Fruit fly (Drosophila melanogaster) whole organism, wandering third instar larva: Measurements from ENCODE around the gene CG9328.

Source experiments
- Abd-B ChIP-seq: fragments of >200 bp; optimal IDR thresholded peaks from 2 replicates; lab custom pipeline; 2017; ENCODE audit warnings: missing biosample characterization, missing genetic modification characterization
- CG32264 ChIP-seq: fragments of 200-800 bp; sonication (Bioruptor generic); optimal IDR thresholded peaks from 2 replicates; lab custom pipeline; 2016; ENCODE audit warnings: missing biosample characterization, missing genetic modification characterization
- CG9705 ChIP-seq: fragments of 200-800 bp; sonication (Bioruptor generic); optimal IDR thresholded peaks from 2 replicates; lab custom pipeline; 2018; ENCODE audit warnings: missing biosample characterization, mild to moderate bottlenecking, missing genetic modification characterization
- CrebA ChIP-seq: fragments of 200-800 bp; sonication (Bioruptor generic); optimal IDR thresholded peaks from 2 replicates; lab custom pipeline; 2016; ENCODE audit warnings: missing biosample characterization, mild to moderate bottlenecking, missing genetic modification characterization, borderline replicate concordance
- Dfd ChIP-seq: fragments of >200 bp; optimal IDR thresholded peaks from 2 replicates; lab custom pipeline; 2017; ENCODE audit warnings: missing biosample characterization, missing genetic modification characterization
- Dif ChIP-seq: fragments of 200-275, 200-300 bp; sonication (Bioruptor generic); optimal IDR thresholded peaks from 2 replicates; lab custom pipeline; 2018; ENCODE audit warnings: missing biosample characterization, missing genetic modification characterization; ENCODE audit not compliant: partially characterized antibody
- GATAd ChIP-seq: sonication (Bioruptor generic); optimal IDR thresholded peaks from 2 replicates; lab custom pipeline; 2016; ENCODE audit warnings: missing biosample characterization, missing genetic modification characterization
- HLH106 ChIP-seq: fragments of 200-800 bp; optimal IDR thresholded peaks from 3 replicates; lab custom pipeline; 2019; ENCODE audit warnings: missing biosample characterization, mild to moderate bottlenecking, missing genetic modification characterization, moderate library complexity
- Hnf4 ChIP-seq: fragments of 200-800 bp; sonication (Bioruptor generic); optimal IDR thresholded peaks from 2 replicates; lab custom pipeline; 2016; ENCODE audit warnings: missing biosample characterization, mild to moderate bottlenecking, missing genetic modification characterization
- Hr78 ChIP-seq: fragments of >200 bp; optimal IDR thresholded peaks from 2 replicates; lab custom pipeline; 2017; ENCODE audit warnings: missing biosample characterization, missing genetic modification characterization
- Hr83 ChIP-seq: fragments of 200-300 bp; sonication (Bioruptor generic); optimal IDR thresholded peaks from 2 replicates; lab custom pipeline; 2016; ENCODE audit warnings: missing biosample characterization, mild to moderate bottlenecking, missing genetic modification characterization, moderate library complexity; ENCODE audit not compliant: poor library complexity, severe bottlenecking
- Jra ChIP-seq: sonication (Bioruptor generic); optimal IDR thresholded peaks from 2 replicates; lab custom pipeline; 2016; ENCODE audit warnings: missing biosample characterization, missing genetic modification characterization
- Mio ChIP-seq: sonication (Bioruptor generic); optimal IDR thresholded peaks from 2 replicates; lab custom pipeline; 2016; ENCODE audit warnings: missing biosample characterization, missing genetic modification characterization
- Myc ChIP-seq: fragments of >200 bp; optimal IDR thresholded peaks from 2 replicates; lab custom pipeline; 2017
- N ChIP-seq: fragments of >200 bp; optimal IDR thresholded peaks from 2 replicates; lab custom pipeline; 2018; ENCODE audit warnings: missing biosample characterization, missing external identifiers, missing genetic modification characterization
- OdsH ChIP-seq: fragments of 200-800 bp; sonication (Bioruptor generic); optimal IDR thresholded peaks from 2 replicates; lab custom pipeline; 2016; ENCODE audit warnings: missing biosample characterization, mild to moderate bottlenecking, missing genetic modification characterization
- Rel ChIP-seq, 2 experiments: fragments of 200-800 bp; sonication (Bioruptor generic) in 1 of 2; optimal IDR thresholded peaks; 2 replicates in 1 of 2; 3 replicates in 1 of 2; lab custom pipeline; 2016 to 2019; ENCODE audit warnings: mild to moderate bottlenecking in 2 of 2, missing biosample characterization in 2 of 2, missing genetic modification characterization in 2 of 2, moderate library complexity in 1 of 2
- Sp1 ChIP-seq: fragments of 200-800 bp; sonication (Bioruptor generic); optimal IDR thresholded peaks from 3 replicates; lab custom pipeline; 2019; ENCODE audit warnings: missing biosample characterization, mild to moderate bottlenecking, missing genetic modification characterization, moderate library complexity
- Vsx2 ChIP-seq: fragments of 200-300, 225-300 bp; sonication (Bioruptor generic); optimal IDR thresholded peaks from 2 replicates; lab custom pipeline; 2018; ENCODE audit warnings: missing biosample characterization, missing genetic modification characterization; ENCODE audit not compliant: partially characterized antibody
- br ChIP-seq: fragments of 200-800 bp; sonication (Bioruptor generic); optimal IDR thresholded peaks from 2 replicates; lab custom pipeline; 2016; ENCODE audit warnings: missing biosample characterization, missing genetic modification characterization
- brk ChIP-seq: fragments of 200-800 bp; sonication (Bioruptor generic); optimal IDR thresholded peaks from 2 replicates; lab custom pipeline; 2016; ENCODE audit warnings: missing biosample characterization, mild to moderate bottlenecking, missing genetic modification characterization
- dl ChIP-seq, 2 experiments: fragments of 175-275, 200-275 bp in 1 of 2; fragments of 200-275 bp in 1 of 2; sonication (Bioruptor generic); optimal IDR thresholded peaks; lab custom pipeline; 2018; ENCODE audit warnings: mild to moderate bottlenecking in 2 of 2, missing biosample characterization in 2 of 2, missing genetic modification characterization in 2 of 2, moderate library complexity in 2 of 2; ENCODE audit not compliant: partially characterized antibody in 2 of 2, insufficient read depth in 1 of 2
- dmrt93B ChIP-seq: fragments of 200-800 bp; sonication (Bioruptor generic); optimal IDR thresholded peaks from 2 replicates; lab custom pipeline; 2018; ENCODE audit warnings: missing biosample characterization, mild to moderate bottlenecking, missing genetic modification characterization
- dsf ChIP-seq: sonication (Bioruptor generic); optimal IDR thresholded peaks from 2 replicates; lab custom pipeline; 2016; ENCODE audit warnings: missing biosample characterization, missing genetic modification characterization, borderline replicate concordance
- ey ChIP-seq: fragments of 200-800 bp; sonication (Bioruptor generic); optimal IDR thresholded peaks from 2 replicates; lab custom pipeline; 2016; ENCODE audit warnings: missing biosample characterization, missing genetic modification characterization
- foxo ChIP-seq, 2 experiments: fragments of 200-800 bp; sonication (Bioruptor generic); optimal IDR thresholded peaks; 2 replicates in 1 of 2; 3 replicates in 1 of 2; lab custom pipeline; 2016 to 2017; ENCODE audit warnings: missing biosample characterization in 2 of 2, missing genetic modification characterization in 2 of 2
- fru ChIP-seq: fragments of 200-800 bp; sonication (Bioruptor generic); optimal IDR thresholded peaks from 3 replicates; lab custom pipeline; 2016; ENCODE audit warnings: missing biosample characterization, mild to moderate bottlenecking, missing genetic modification characterization
- h ChIP-seq: fragments of 200-800 bp; sonication (Bioruptor generic); optimal IDR thresholded peaks from 3 replicates; lab custom pipeline; 2016; ENCODE audit warnings: missing biosample characterization, mild to moderate bottlenecking, missing genetic modification characterization
- jim ChIP-seq: fragments of 175-275, 200-325 bp; sonication (Bioruptor generic); optimal IDR thresholded peaks from 2 replicates; lab custom pipeline; 2016; ENCODE audit warnings: missing biosample characterization, mild to moderate bottlenecking, missing genetic modification characterization
- lola ChIP-seq: fragments of >200 bp; optimal IDR thresholded peaks from 2 replicates; lab custom pipeline; 2017; ENCODE audit warnings: missing biosample characterization, missing genetic modification characterization
- pan ChIP-seq: fragments of >200 bp; optimal IDR thresholded peaks from 2 replicates; lab custom pipeline; 2017
- psq ChIP-seq: fragments of 200-800 bp; sonication (Bioruptor generic); optimal IDR thresholded peaks from 3 replicates; lab custom pipeline; 2017; ENCODE audit warnings: missing biosample characterization, mild to moderate bottlenecking, missing genetic modification characterization, moderate library complexity
- rgr ChIP-seq: fragments of 200-800 bp; sonication (Bioruptor generic); optimal IDR thresholded peaks from 3 replicates; lab custom pipeline; 2016; ENCODE audit warnings: missing biosample characterization, mild to moderate bottlenecking, missing genetic modification characterization
- sage ChIP-seq: fragments of 200-800 bp; sonication (Bioruptor generic); optimal IDR thresholded peaks from 2 replicates; lab custom pipeline; 2016; ENCODE audit warnings: missing biosample characterization, mild to moderate bottlenecking, missing genetic modification characterization
- sv ChIP-seq: fragments of 200-800 bp; sonication (Bioruptor generic); optimal IDR thresholded peaks from 3 replicates; lab custom pipeline; 2016; ENCODE audit warnings: missing biosample characterization, missing genetic modification characterization
- tai ChIP-seq: sonication (Bioruptor generic); optimal IDR thresholded peaks from 2 replicates; lab custom pipeline; 2016; ENCODE audit warnings: missing biosample characterization, missing genetic modification characterization
- usp ChIP-seq: fragments of >200 bp; optimal IDR thresholded peaks from 2 replicates; lab custom pipeline; 2017; ENCODE audit warnings: missing biosample characterization, missing genetic modification characterization
- woc ChIP-seq: sonication (Bioruptor generic); optimal IDR thresholded peaks from 2 replicates; lab custom pipeline; 2016; ENCODE audit warnings: missing biosample characterization, mild to moderate bottlenecking, missing genetic modification characterization

CG9328 gene

dm6 chr2L:20802839-20803238 is 5.3 kb downstream of the CG9328 start:
- TF ChIP-seq br (GFP tag; lab: Kevin White, UChicago) (no peak), fru (GFP tag; lab: Kevin White, UChicago) (no peak), Jra (GFP tag; lab: Kevin White, UChicago) (no peak), tai (GFP tag; lab: Kevin White, UChicago) (no peak), pan (no peak), usp (GFP tag; lab: Kevin White, UChicago) (no peak), Abd-B (GFP tag; lab: Kevin White, UChicago) (no peak), CG32264 (GFP tag; lab: Kevin White, UChicago) (no peak), woc (GFP tag; lab: Kevin White, UChicago) (no peak), dl (GFP tag; optimal IDR thresholded peaks at IDR 0.05; lab: Kevin White, UChicago; ENCODE audit: insufficient read depth in 1 of 2, partially characterized antibody in 2 of 2) (no peak), Rel (GFP tag; optimal IDR thresholded peaks at IDR 0.05; lab: Kevin White, UChicago) (no peak), Rel (tag; optimal IDR thresholded peaks at IDR 0.05; lab: Kevin White, UChicago) (no peak), N (no peak), Dif (no peak), h (GFP tag; lab: Kevin White, UChicago) (no peak), ey (GFP tag; lab: Kevin White, UChicago) (no peak), foxo (GFP tag; optimal IDR thresholded peaks at IDR 0.05; lab: Kevin White, UChicago) (no peak), sage (GFP tag; lab: Kevin White, UChicago) (no peak), brk (GFP tag; lab: Kevin White, UChicago) (no peak), GATAd (no peak), CG9705 (no peak)
- TF ChIP-seq, all 38 proteins: peak for 0

DNA sequence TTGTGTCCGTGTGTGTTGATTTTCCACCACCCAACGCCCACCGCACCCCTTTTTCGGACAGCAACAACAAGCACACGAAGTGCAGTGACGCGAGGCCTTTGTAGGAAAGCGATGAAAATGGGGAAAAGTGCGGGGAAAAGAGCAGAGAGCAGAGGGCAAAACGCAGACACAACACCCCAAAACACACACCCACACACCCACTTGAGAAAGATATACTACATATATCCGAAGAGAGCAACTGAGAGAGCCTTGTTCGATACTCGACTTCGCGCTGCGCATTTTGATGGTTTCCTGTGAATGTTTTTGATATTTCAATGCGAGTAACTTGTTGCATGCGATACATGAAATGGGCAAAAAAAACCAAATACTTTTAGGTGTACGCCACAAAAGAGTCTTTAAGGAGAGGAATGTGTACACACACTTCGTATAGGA is 6.2 kb downstream of the CG9328 start:
- peak; percentile 22 for TF ChIP-seq psq (GFP tag; lab: Kevin White, UChicago)
- TF ChIP-seq HLH106 (tag; lab: Kevin White, UChicago), result no peak

DNA sequence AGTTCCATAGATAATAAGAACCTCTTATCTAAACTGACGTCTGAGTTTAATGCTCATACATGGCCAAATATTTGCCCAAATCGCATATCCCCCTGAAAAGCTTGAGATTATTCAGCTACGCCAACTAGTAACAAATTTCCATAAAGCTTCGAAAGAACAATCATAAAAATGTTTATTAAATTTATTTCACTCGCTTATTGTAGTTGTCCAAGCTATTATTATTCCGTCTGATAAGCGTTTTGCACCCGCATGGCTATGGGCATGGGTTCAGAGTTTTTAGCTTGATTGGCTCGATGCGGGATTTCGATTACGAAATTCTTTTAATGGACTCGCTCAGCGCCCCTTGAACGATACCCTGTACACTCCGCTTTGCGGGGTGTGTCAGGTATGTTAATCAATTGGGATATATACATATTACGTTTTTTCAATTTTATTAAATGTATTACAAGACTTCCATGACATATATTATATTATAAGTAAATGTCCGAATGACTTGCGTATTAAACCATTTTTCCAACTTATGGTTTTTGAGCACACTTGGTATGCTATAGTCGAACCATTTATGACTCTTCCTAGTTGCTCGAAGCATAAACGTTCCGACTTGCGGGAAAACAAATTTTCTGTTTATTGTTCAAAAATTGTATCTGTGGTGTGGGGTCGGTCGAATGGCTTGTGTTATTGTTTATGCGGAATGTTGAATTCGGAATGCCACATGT is 8.3 kb downstream of the CG9328 start:
- peak; percentile 83 for TF ChIP-seq rgr
- TF ChIP-seq sv (GFP tag; lab: Kevin White, UChicago), result peak; percentile 94
- TF ChIP-seq Dfd (GFP tag; lab: Kevin White, UChicago), result no peak
- no peak for TF ChIP-seq Hr83 (GFP tag; lab: Kevin White, UChicago)
- no peak for TF ChIP-seq jim (GFP tag; lab: Kevin White, UChicago)
- TF ChIP-seq pan, result no peak
- TF ChIP-seq GATAd, result no peak
- TF ChIP-seq Hnf4 (GFP tag; lab: Kevin White, UChicago), result peak; percentile 60
- TF ChIP-seq sage (GFP tag; lab: Kevin White, UChicago), result peak; percentile 21
- TF ChIP-seq dmrt93B (GFP tag; lab: Kevin White, UChicago), result peak; percentile 41
- TF ChIP-seq woc (GFP tag; lab: Kevin White, UChicago), result peak; percentile 21
- no peak for TF ChIP-seq CG9705
- TF ChIP-seq Mio (GFP tag; lab: Kevin White, UChicago), result no peak
- TF ChIP-seq Dif, result no peak
- no peak for TF ChIP-seq Abd-B (GFP tag; lab: Kevin White, UChicago)
- no peak for TF ChIP-seq Myc (lab: Kevin White, UChicago)
- TF ChIP-seq tai (GFP tag; lab: Kevin White, UChicago), result no peak
- TF ChIP-seq brk (GFP tag; lab: Kevin White, UChicago), result peak; percentile 49
- no peak for TF ChIP-seq dsf (GFP tag; lab: Kevin White, UChicago)
- no peak for TF ChIP-seq Jra (GFP tag; lab: Kevin White, UChicago)
- peak; percentile 71 for TF ChIP-seq psq (GFP tag; lab: Kevin White, UChicago)
- TF ChIP-seq Vsx2 (GFP tag; lab: Kevin White, UChicago), result no peak
- no peak for TF ChIP-seq CrebA
- TF ChIP-seq foxo (GFP tag; optimal IDR thresholded peaks at IDR 0.05; lab: Kevin White, UChicago), result peak in 1 of 2 experiments; percentile 75
- peak; percentile 82 for TF ChIP-seq h (GFP tag; lab: Kevin White, UChicago)
- peak; percentile 15 for TF ChIP-seq Sp1
- peak; percentile 75 for TF ChIP-seq fru (GFP tag; lab: Kevin White, UChicago)
- no peak for TF ChIP-seq CG32264 (GFP tag; lab: Kevin White, UChicago)
- no peak for TF ChIP-seq usp (GFP tag; lab: Kevin White, UChicago)
- TF ChIP-seq lola (GFP tag; lab: Kevin White, UChicago), result no peak
- TF ChIP-seq Hr78 (GFP tag; lab: Kevin White, UChicago), result no peak
- no peak for TF ChIP-seq N
- peak; percentile 77 for TF ChIP-seq OdsH
- peak; percentile 52 for TF ChIP-seq br (GFP tag; lab: Kevin White, UChicago)
- TF ChIP-seq Rel (GFP tag; optimal IDR thresholded peaks at IDR 0.05; lab: Kevin White, UChicago), result peak; percentile 40
- TF ChIP-seq Rel (tag; optimal IDR thresholded peaks at IDR 0.05; lab: Kevin White, UChicago), result peak; percentile 6
- TF ChIP-seq ey (GFP tag; lab: Kevin White, UChicago), result peak; percentile 55
- TF ChIP-seq dl (GFP tag; optimal IDR thresholded peaks at IDR 0.05; lab: Kevin White, UChicago; ENCODE audit: insufficient read depth in 1 of 2, partially characterized antibody in 2 of 2), result no peak
- peak; percentile 61 for TF ChIP-seq HLH106 (tag; lab: Kevin White, UChicago)
